Fruit fly (Drosophila melanogaster) whole organism, embryonic: ENCODE data around the gene ato.
A peak's percentile ranks its signal among the peaks of the same experiment; 100 is the strongest.

ENCODE experiments used
- CG11085 ChIP-seq: fragments of 200-800 bp; sonication (Bioruptor generic); IDR thresholded peaks from 2 replicates; pipeline ENCODE4 v1.3.6; 2022; ENCODE audit warnings: missing biosample characterization, missing genetic modification characterization
- CG12744 ChIP-seq: fragments of 200-800 bp; sonication (Bioruptor generic); optimal IDR thresholded peaks from 2 replicates; lab custom pipeline; 2016; ENCODE audit warnings: missing biosample characterization, missing genetic modification characterization
- CG1832 ChIP-seq: fragments of 200-800 bp; sonication (Bioruptor generic); optimal IDR thresholded peaks from 2 replicates; lab custom pipeline; 2017; ENCODE audit warnings: missing biosample characterization, mild to moderate bottlenecking, missing genetic modification characterization, inconsistent platforms
- CG2120 ChIP-seq: fragments of 200-800 bp; sonication (Bioruptor generic); optimal IDR thresholded peaks from 3 replicates; lab custom pipeline; 2016; ENCODE audit warnings: missing biosample characterization, missing genetic modification characterization
- Dfd ChIP-seq, 2 experiments: fragments of >200 bp; optimal IDR thresholded peaks; 2 replicates each; lab custom pipeline; 2017; ENCODE audit warnings: missing biosample characterization in 2 of 2, missing genetic modification characterization in 2 of 2
- onecut ChIP-seq: fragments of 200-800 bp; sonication (Bioruptor generic); IDR thresholded peaks from 2 replicates; pipeline ENCODE4 v1.3.6; 2022; ENCODE audit warnings: missing biosample characterization, missing genetic modification characterization
- pzg ChIP-seq: fragments of 200-800 bp; sonication (Bioruptor generic); optimal IDR thresholded peaks from 3 replicates; lab custom pipeline; 2018; ENCODE audit warnings: missing biosample characterization, mild to moderate bottlenecking, missing genetic modification characterization, moderate library complexity
- tx ChIP-seq: fragments of 200-800 bp; sonication (Bioruptor generic); optimal IDR thresholded peaks from 2 replicates; lab custom pipeline; 2016; ENCODE audit warnings: missing biosample characterization, missing genetic modification characterization

DNA sequence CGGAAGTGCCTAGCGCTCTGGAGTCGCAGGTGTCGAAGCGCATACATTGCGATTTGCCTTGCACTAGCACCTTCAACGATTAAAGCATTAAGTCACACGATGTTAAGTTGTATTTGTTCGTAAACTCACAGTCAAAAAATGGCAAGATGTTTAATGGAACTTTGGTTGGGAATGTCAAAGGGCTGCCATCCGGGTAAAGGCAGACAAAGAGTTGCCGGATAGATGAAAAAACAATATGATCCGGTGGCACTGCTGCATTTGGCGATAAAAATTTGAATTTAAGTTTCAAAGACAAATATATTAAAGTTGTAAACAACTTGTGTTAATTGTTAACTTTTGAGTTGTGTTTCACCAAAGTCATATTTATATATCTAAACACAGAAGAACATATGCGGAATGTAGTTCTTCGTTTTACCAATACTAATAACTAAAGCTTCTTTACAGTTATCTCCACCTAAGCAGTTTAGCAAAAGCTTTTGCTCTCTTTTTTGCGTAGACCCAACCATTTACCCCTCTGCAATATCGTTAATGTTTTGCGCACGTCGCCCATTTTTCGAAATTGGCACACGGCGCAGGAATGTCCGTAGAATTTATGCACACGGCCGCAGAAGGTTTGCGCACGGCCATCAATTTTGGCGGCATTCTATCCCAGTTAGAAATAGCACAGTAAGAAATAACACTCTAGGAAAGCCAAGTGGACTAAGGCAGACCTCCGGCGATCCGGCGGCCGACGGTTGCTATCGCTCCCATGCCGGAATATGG, 38.7 kb downstream of the ato start, which contains the start of gene Coq2:
- TF ChIP-seq CG12744 (GFP tag; lab: Kevin White, UChicago): no peak
- TF ChIP-seq onecut (GFP tag; lab: Robert Waterston, UW): no peak
- no peak for TF ChIP-seq Dfd (GFP tag; optimal IDR thresholded peaks at IDR 0.05; lab: Kevin White, UChicago)
- TF ChIP-seq tx (GFP tag; lab: Kevin White, UChicago): no peak
- TF ChIP-seq pzg (GFP tag; lab: Kevin White, UChicago): peak; percentile 74
- TF ChIP-seq CG1832 (GFP tag; lab: Kevin White, UChicago): no peak
- TF ChIP-seq CG2120 (GFP tag; lab: Kevin White, UChicago): peak; percentile 25
- no peak for TF ChIP-seq CG11085 (GFP tag; lab: Robert Waterston, UW)
